Worm (Caenorhabditis elegans): Measurements from ENCODE around the gene glct-6.

glct-6 gene

ce11 chrIV:3783910-3784309 is at the start of gene glct-6:
TSS of gene glct-6 (plus strand) at chrIV:3784210.
- TF ChIP-seq aha-1 (tag) (peak; percentile 59), daf-12 (tag; optimal IDR thresholded peaks at IDR 0.05) (no peak)

- no peak for TF ChIP-seq lin-15B (tag; optimal IDR thresholded peaks at IDR 0.05)
- no peak for TF ChIP-seq daf-16 (GFP tag; optimal IDR thresholded peaks at IDR 0.05)
- TF ChIP-seq daf-16 (tag; optimal IDR thresholded peaks at IDR 0.05), result no peak
- no peak for TF ChIP-seq mxl-3 (GFP tag; optimal IDR thresholded peaks at IDR 0.05)
- no peak for TF ChIP-seq vab-7 (GFP tag; IDR thresholded peaks at IDR 0.05)
- TF ChIP-seq nhr-48 (tag; optimal IDR thresholded peaks at IDR 0.05), result no peak
- TF ChIP-seq set-16 (GFP tag; IDR thresholded peaks at IDR 0.05), result peak; percentile 56
- no peak for TF ChIP-seq ceh-62 (tag; optimal IDR thresholded peaks at IDR 0.05)
- TF ChIP-seq ctbp-1 (GFP tag; IDR thresholded peaks at IDR 0.05), result no peak
- TF ChIP-seq arid-1 (GFP tag; conservative IDR thresholded peaks at IDR 0.05), result no peak
Measured at ce11 chrIV:3736244-3736643, 47.8 kb upstream of the glct-6 start.

ce11 chrIV:3738655-3739403 is 45.2 kb upstream of the glct-6 start, which contains the start of gene nape-2:
TSS of gene nape-2 (minus strand) at chrIV:3738925.
- TF ChIP-seq dve-1 (tag; optimal IDR thresholded peaks at IDR 0.05; ENCODE audit: insufficient read depth) (peak; percentile 34), nhr-28 (tag; optimal IDR thresholded peaks at IDR 0.05) (peak; percentile 71), dmd-6 (GFP tag; IDR thresholded peaks at IDR 0.05) (no peak), hlh-11 (tag; optimal IDR thresholded peaks at IDR 0.05) (peak; percentile 7), lin-38 (GFP tag; IDR thresholded peaks at IDR 0.05) (peak; percentile 76), mes-2 (tag; optimal IDR thresholded peaks at IDR 0.05; ENCODE audit: poor library complexity, severe bottlenecking) (peak; percentile 6), php-3 (GFP tag; IDR thresholded peaks at IDR 0.05) (no peak), lim-7 (GFP tag; IDR thresholded peaks at IDR 0.05) (no peak), aha-1 (tag) (peak; percentile 97), lsy-2 (tag; optimal IDR thresholded peaks at IDR 0.05) (peak in 1 of 2 experiments; percentile 24), nhr-102 (tag; optimal IDR thresholded peaks at IDR 0.05) (peak; percentile 37), dpl-1 (GFP tag; optimal IDR thresholded peaks at IDR 0.05) (peak; percentile 30)

ce11 chrIV:3740830-3741477 is 43.1 kb upstream of the glct-6 start, which contains the start of gene nape-1:
TSS of gene nape-1 (minus strand) at chrIV:3740880.
- TF ChIP-seq ceh-82 (tag; optimal IDR thresholded peaks at IDR 0.05) (no peak), rbr-2 (tag; optimal IDR thresholded peaks at IDR 0.05) (peak; percentile 12), hlh-30 (tag; optimal IDR thresholded peaks at IDR 0.05; ENCODE audit: insufficient read depth) (peak; percentile 63), daf-19 (GFP tag; conservative IDR thresholded peaks at IDR 0.05) (no peak), madf-9 (GFP tag; conservative IDR thresholded peaks at IDR 0.05) (no peak), fkh-10 (GFP tag; optimal IDR thresholded peaks at IDR 0.05) (peak; percentile 29), T26A8.4 (GFP tag; IDR thresholded peaks at IDR 0.05) (peak; percentile 35), dpl-1 (GFP tag; optimal IDR thresholded peaks at IDR 0.05) (peak; percentile 29), aha-1 (tag) (peak; percentile 93), mep-1 (tag; optimal IDR thresholded peaks at IDR 0.05) (peak; percentile 53), lin-38 (GFP tag; IDR thresholded peaks at IDR 0.05) (peak; percentile 72), lsy-2 (tag; optimal IDR thresholded peaks at IDR 0.05) (peak in 1 of 2 experiments; percentile 62), lir-3 (tag; optimal IDR thresholded peaks at IDR 0.05) (no peak), mdt-29 (GFP tag; IDR thresholded peaks at IDR 0.05) (no peak), mdl-1 (tag; optimal IDR thresholded peaks at IDR 0.05) (peak in 1 of 2 experiments; percentile 80), nhr-77 (tag; optimal IDR thresholded peaks at IDR 0.05) (peak; percentile 29), lin-1 (GFP tag; IDR thresholded peaks at IDR 0.05) (no peak), nhr-10 (tag; optimal IDR thresholded peaks at IDR 0.05) (no peak), pha-4 (GFP tag; IDR thresholded peaks at IDR 0.05) (peak; percentile 64; the same call in 1 of the 2 replicates), pha-4 (tag; optimal IDR thresholded peaks at IDR 0.05) (peak; percentile 92), F37D6.2 (tag; optimal IDR thresholded peaks at IDR 0.05) (no peak), nhr-6 (tag; optimal IDR thresholded peaks at IDR 0.05) (peak; percentile 22), daf-12 (tag; optimal IDR thresholded peaks at IDR 0.05) (no peak), dmd-6 (GFP tag; IDR thresholded peaks at IDR 0.05) (peak; percentile 44; the same call in 1 of the 2 replicates), nhr-48 (tag; optimal IDR thresholded peaks at IDR 0.05) (no peak), hlh-11 (tag; optimal IDR thresholded peaks at IDR 0.05) (peak; percentile 80), egl-43 (GFP tag; IDR thresholded peaks at IDR 0.05) (peak; percentile 52; the same call in 1 of the 2 replicates), pqm-1 (tag; optimal IDR thresholded peaks at IDR 0.05) (peak; percentile 49)
